Worm (Caenorhabditis elegans) whole organism, young adult: ENCODE results near the gene sri-31.

ENCODE experiments used
- B0019.2 ChIP-seq: fragments of 200-800 bp; sonication (Bioruptor generic); conservative IDR thresholded peaks from 2 replicates; pipeline ENCODE4 v1.3.6; 2022; ENCODE audit warnings: missing genetic modification reagents, missing genetic modification characterization, missing compliant biosample characterization
- B0261.1 ChIP-seq: sonication (generic microtip); optimal IDR thresholded peaks from 2 replicates; lab custom pipeline; 2016; ENCODE audit warnings: mild to moderate bottlenecking, missing genetic modification characterization, moderate library complexity, missing compliant biosample characterization
- C17E4.6 ChIP-seq: fragments of 200-800 bp; sonication (Bioruptor generic); IDR thresholded peaks from 2 replicates; pipeline ENCODE4 v1.3.6; 2022; ENCODE audit warnings: missing genetic modification reagents, missing genetic modification characterization, missing compliant biosample characterization
- F33H1.4 ChIP-seq: fragments of 200-800 bp; sonication (Bioruptor generic); IDR thresholded peaks from 2 replicates; pipeline ENCODE4 v1.3.6; 2022; ENCODE audit warnings: missing genetic modification reagents, missing genetic modification characterization, missing compliant biosample characterization
- F55B11.4 ChIP-seq: sonication (generic microtip); optimal IDR thresholded peaks from 2 replicates; lab custom pipeline; 2016; ENCODE audit warnings: missing compliant biosample characterization, missing genetic modification characterization, borderline replicate concordance; ENCODE audit not compliant: insufficient read depth
- K12H6.12 ChIP-seq: fragments of 200-800 bp; sonication (Bioruptor generic); optimal IDR thresholded peaks from 2 replicates; lab custom pipeline; 2018; ENCODE audit warnings: mild to moderate bottlenecking, missing genetic modification characterization, missing compliant biosample characterization
- T26A5.8 ChIP-seq: sonication (generic microtip); optimal IDR thresholded peaks from 2 replicates; lab custom pipeline; 2016; ENCODE audit warnings: missing genetic modification characterization, missing compliant biosample characterization
- Y53F4B.3 ChIP-seq: fragments of 200-800 bp; sonication (Bioruptor generic); IDR thresholded peaks from 2 replicates; pipeline ENCODE4 v1.3.6; 2022; ENCODE audit warnings: missing genetic modification reagents, missing genetic modification characterization, missing compliant biosample characterization
- Y56A3A.18 ChIP-seq: fragments of 200-800 bp; sonication (Bioruptor generic); IDR thresholded peaks from 2 replicates; pipeline ENCODE4 v1.3.6; 2022; ENCODE audit warnings: missing genetic modification reagents, missing genetic modification characterization, missing compliant biosample characterization
- atf-7 ChIP-seq: sonication (generic microtip); optimal IDR thresholded peaks from 2 replicates; lab custom pipeline; 2017; ENCODE audit warnings: mild to moderate bottlenecking, missing genetic modification characterization, missing compliant biosample characterization
- attf-5 ChIP-seq: fragments of 200-800 bp; sonication (Bioruptor generic); optimal IDR thresholded peaks from 2 replicates; lab custom pipeline; 2018; ENCODE audit warnings: mild to moderate bottlenecking, missing genetic modification characterization, missing compliant biosample characterization
- ceh-40 ChIP-seq: fragments of 200-800 bp; sonication (Bioruptor generic); IDR thresholded peaks from 2 replicates; pipeline ENCODE4 v1.3.6; 2022; ENCODE audit warnings: missing genetic modification characterization, missing compliant biosample characterization
- ceh-79 ChIP-seq: sonication (generic microtip); optimal IDR thresholded peaks from 2 replicates; lab custom pipeline; 2017; ENCODE audit warnings: mild to moderate bottlenecking, missing genetic modification characterization, missing compliant biosample characterization
- die-1 ChIP-seq: sonication (generic microtip); optimal IDR thresholded peaks from 2 replicates; lab custom pipeline; 2016; ENCODE audit warnings: missing genotype, mild to moderate bottlenecking, missing genetic modification characterization, missing compliant biosample characterization
- ets-4 ChIP-seq: fragments of 200-800 bp; sonication (Bioruptor generic); optimal IDR thresholded peaks from 2 replicates; lab custom pipeline; 2018; ENCODE audit warnings: mild to moderate bottlenecking, missing genetic modification characterization, missing compliant biosample characterization
- him-1 ChIP-seq: sonication (generic microtip); optimal IDR thresholded peaks from 2 replicates; lab custom pipeline; 2016; ENCODE audit warnings: missing genotype, missing genetic modification reagents, missing genetic modification characterization, missing compliant biosample characterization
- hmg-1.2 ChIP-seq: fragments of 200-800 bp; sonication (Bioruptor generic); IDR thresholded peaks from 2 replicates; pipeline ENCODE4 v1.3.6; 2022; ENCODE audit warnings: missing genetic modification reagents, missing genetic modification characterization, missing compliant biosample characterization
- hmg-20 ChIP-seq: fragments of 200-800 bp; sonication (Bioruptor generic); IDR thresholded peaks from 2 replicates; pipeline ENCODE4 v1.3.6; 2022; ENCODE audit warnings: missing genetic modification reagents, missing genetic modification characterization, missing compliant biosample characterization
- hrde-1 ChIP-seq: sonication (generic microtip); optimal IDR thresholded peaks from 2 replicates; lab custom pipeline; 2016; ENCODE audit warnings: missing genetic modification characterization, mild to moderate bottlenecking, missing compliant biosample characterization, moderate library complexity, missing genotype, missing genetic modification reagents, borderline replicate concordance
- lin-35 ChIP-seq, 3 experiments: fragments of 150-350 bp in 2 of 3; sonication (generic microtip) in 1 of 3; optimal IDR thresholded peaks; 2 replicates each; lab custom pipeline; 2014 to 2018; ENCODE audit warnings: missing biosample characterization in 3 of 3, missing genetic modification characterization in 3 of 3, missing genetic modification reagents in 3 of 3
- lin-54 ChIP-seq: fragments of 200-800 bp; sonication (Bioruptor generic); optimal IDR thresholded peaks from 2 replicates; lab custom pipeline; 2018; ENCODE audit warnings: mild to moderate bottlenecking, missing genetic modification characterization, missing compliant biosample characterization
- lsy-27 ChIP-seq: sonication (generic microtip); optimal IDR thresholded peaks from 2 replicates; lab custom pipeline; 2017; ENCODE audit warnings: missing genetic modification characterization, mild to moderate bottlenecking, missing compliant biosample characterization, antibody characterized with exemption, missing genotype, borderline replicate concordance; ENCODE audit not compliant: insufficient read depth
- madf-10 ChIP-seq: sonication (generic microtip); optimal IDR thresholded peaks from 2 replicates; lab custom pipeline; 2016; ENCODE audit warnings: mild to moderate bottlenecking, missing genetic modification characterization, missing compliant biosample characterization
- madf-3 ChIP-seq: fragments of 200-800 bp; sonication (Bioruptor generic); IDR thresholded peaks from 2 replicates; pipeline ENCODE4 v1.3.6; 2022; ENCODE audit warnings: missing genetic modification reagents, missing genetic modification characterization, missing compliant biosample characterization
- madf-8 ChIP-seq: fragments of 200-800 bp; sonication (Bioruptor generic); conservative IDR thresholded peaks from 2 replicates; pipeline ENCODE4 v1.3.6; 2022; ENCODE audit warnings: missing genetic modification reagents, missing genetic modification characterization, missing compliant biosample characterization
- mes-4 ChIP-seq: sonication (generic microtip); optimal IDR thresholded peaks from 2 replicates; lab custom pipeline; 2016; ENCODE audit warnings: missing genotype, missing genetic modification characterization, missing compliant biosample characterization
- nfya-1 ChIP-seq: sonication (generic microtip); optimal IDR thresholded peaks from 2 replicates; lab custom pipeline; 2017; ENCODE audit warnings: antibody characterized with exemption, missing compliant biosample characterization, missing genetic modification characterization, borderline replicate concordance; ENCODE audit not compliant: insufficient read depth
- nfya-2 ChIP-seq: fragments of 200-800 bp; sonication (Bioruptor generic); IDR thresholded peaks from 2 replicates; pipeline ENCODE4 v1.3.6; 2022; ENCODE audit warnings: missing genetic modification reagents, missing genetic modification characterization, missing compliant biosample characterization
- nfyb-1 ChIP-seq: fragments of 200-800 bp; sonication (Bioruptor generic); IDR thresholded peaks from 2 replicates; pipeline ENCODE4 v1.3.6; 2022; ENCODE audit warnings: missing genetic modification reagents, missing genetic modification characterization, missing compliant biosample characterization
- nhr-120 ChIP-seq: fragments of 200-800 bp; sonication (Bioruptor generic); IDR thresholded peaks from 2 replicates; pipeline ENCODE4 v1.3.6; 2022; ENCODE audit warnings: missing genetic modification characterization, missing compliant biosample characterization
- pha-4 ChIP-seq: fragments of 150-350 bp; sonication (generic microtip); optimal IDR thresholded peaks from 2 replicates; lab custom pipeline; 2014; ENCODE audit warnings: missing biosample characterization, missing genetic modification reagents, missing genetic modification characterization
- rcor-1 ChIP-seq: fragments of 200-800 bp; sonication (Bioruptor generic); IDR thresholded peaks from 2 replicates; pipeline ENCODE4 v1.3.6; 2022; ENCODE audit warnings: missing genetic modification reagents, missing genetic modification characterization, missing compliant biosample characterization
- repo-1 ChIP-seq: sonication (generic microtip); optimal IDR thresholded peaks from 2 replicates; lab custom pipeline; 2017; ENCODE audit warnings: mild to moderate bottlenecking, missing genetic modification characterization, missing compliant biosample characterization
- sdz-38 ChIP-seq: sonication (generic microtip); optimal IDR thresholded peaks from 2 replicates; lab custom pipeline; 2016; ENCODE audit warnings: missing genotype, missing genetic modification characterization, missing compliant biosample characterization
- snpc-1.1 ChIP-seq: sonication (generic microtip); optimal IDR thresholded peaks from 2 replicates; lab custom pipeline; 2017; ENCODE audit warnings: missing genetic modification characterization, mild to moderate bottlenecking, missing compliant biosample characterization, antibody characterized with exemption, moderate library complexity, missing genotype, missing genetic modification reagents; ENCODE audit not compliant: insufficient read depth
- snpc-1.3 ChIP-seq: sonication (generic microtip); optimal IDR thresholded peaks from 2 replicates; lab custom pipeline; 2017; ENCODE audit warnings: missing genetic modification characterization, mild to moderate bottlenecking, missing compliant biosample characterization, antibody characterized with exemption, moderate library complexity, missing genotype, missing genetic modification reagents; ENCODE audit not compliant: insufficient read depth
- snpc-3.4 ChIP-seq: sonication (generic microtip); optimal IDR thresholded peaks from 2 replicates; lab custom pipeline; 2017; ENCODE audit warnings: missing genetic modification characterization, mild to moderate bottlenecking, missing compliant biosample characterization, antibody characterized with exemption, moderate library complexity, missing genotype, missing genetic modification reagents
- somi-1 ChIP-seq: fragments of 200-800 bp; sonication (Bioruptor generic); optimal IDR thresholded peaks from 2 replicates; lab custom pipeline; 2018; ENCODE audit warnings: mild to moderate bottlenecking, missing genetic modification characterization, missing compliant biosample characterization
- sptf-2 ChIP-seq: fragments of 200-800 bp; sonication (Bioruptor generic); optimal IDR thresholded peaks from 2 replicates; lab custom pipeline; 2018; ENCODE audit warnings: mild to moderate bottlenecking, missing genetic modification characterization, missing compliant biosample characterization
- zfh-2 ChIP-seq: fragments of 200-800 bp; sonication (Bioruptor generic); conservative IDR thresholded peaks from 2 replicates; pipeline ENCODE4 v1.3.6; 2022; ENCODE audit warnings: missing genetic modification reagents, missing genetic modification characterization, missing compliant biosample characterization
- zim-3 ChIP-seq: sonication (generic microtip); optimal IDR thresholded peaks from 2 replicates; lab custom pipeline; 2017; ENCODE audit warnings: mild to moderate bottlenecking, missing genetic modification characterization, moderate library complexity, missing compliant biosample characterization
- ztf-3 ChIP-seq: fragments of 200-800 bp; sonication (Bioruptor generic); optimal IDR thresholded peaks from 2 replicates; lab custom pipeline; 2018; ENCODE audit warnings: mild to moderate bottlenecking, missing genetic modification characterization, missing compliant biosample characterization

The sri-31 gene

ce11 chrII:3056266-3056872 is 5.6 kb downstream of the sri-31 start, which contains the start of gene lin-8 (continued):
- TF ChIP-seq ceh-79 (tag; lab: Kevin White, UChicago) = no peak
- TF ChIP-seq hrde-1 (tag; lab: Kevin White, UChicago) = no peak
- TF ChIP-seq ets-4 = no peak
- no peak for TF ChIP-seq B0019.2
- TF ChIP-seq nfya-2 (GFP tag; lab: Robert Waterston, UW) = no peak
- no peak for TF ChIP-seq nfya-1
- no peak for TF ChIP-seq F55B11.4 (tag; lab: Kevin White, UChicago)
- TF ChIP-seq him-1 = peak; percentile 76
- TF ChIP-seq nhr-120 = no peak
- TF ChIP-seq snpc-1.1 (tag; lab: Kevin White, UChicago) = no peak
- TF ChIP-seq B0261.1 = peak; percentile 2
- no peak for TF ChIP-seq sdz-38
- no peak for TF ChIP-seq snpc-1.3 (tag; lab: Kevin White, UChicago)
- no peak for TF ChIP-seq repo-1 (tag; lab: Kevin White, UChicago)
- 0 out of 2 replicates have a peak, but pooled peaks have one; percentile 18 for TF ChIP-seq nfyb-1 (GFP tag; lab: Robert Waterston, UW)

- TF ChIP-seq Y53F4B.3 (GFP tag; lab: Robert Waterston, UW) (no peak), hmg-1.2 (no peak), madf-8 (GFP tag; lab: Robert Waterston, UW) (no peak), snpc-1.3 (tag; lab: Kevin White, UChicago) (no peak), die-1 (tag; lab: Kevin White, UChicago) (no peak), ceh-40 (GFP tag; lab: Robert Waterston, UW) (no peak), atf-7 (tag; lab: Kevin White, UChicago) (no peak), F33H1.4 (GFP tag; lab: Robert Waterston, UW) (no peak), hmg-20 (GFP tag; lab: Robert Waterston, UW) (no peak), ztf-3 (GFP tag; lab: Kevin White, UChicago) (no peak), madf-10 (tag; lab: Kevin White, UChicago) (no peak), snpc-3.4 (tag; lab: Kevin White, UChicago) (no peak), somi-1 (no peak), madf-3 (no peak)
Measured at ce11 chrII:3060782-3061181, 10.0 kb downstream of the sri-31 start, which contains the start of gene Y25C1A.6. TSS of gene Y25C1A.6 (plus strand) at chrII:3061082.

ce11 chrII:3061605-3062004 is 10.8 kb downstream of the sri-31 start:
- TF ChIP-seq sdz-38 (no peak), sptf-2 (GFP tag; lab: Kevin White, UChicago) (no peak), zfh-2 (GFP tag; lab: Robert Waterston, UW) (peak; percentile 63), B0261.1 (no peak), lsy-27 (tag; lab: Kevin White, UChicago) (no peak)
- TF ChIP-seq, all 124 proteins: peak for 1

- TF ChIP-seq K12H6.12 (tag; lab: Kevin White, UChicago) (no peak), lin-54 (GFP tag; lab: Kevin White, UChicago) (peak; percentile 51), attf-5 (no peak), hmg-1.2 (peak; percentile 79), F55B11.4 (tag; lab: Kevin White, UChicago) (no peak), hmg-20 (GFP tag; lab: Robert Waterston, UW) (peak; percentile 69; the same call in 1 of the 2 replicates), pha-4 (tag; lab: Kevin White, UChicago) (no peak), mes-4 (tag; lab: Kevin White, UChicago) (no peak), ets-4 (no peak), rcor-1 (GFP tag; lab: Robert Waterston, UW) (peak; percentile 56; the same call in 1 of the 2 replicates), Y56A3A.18 (GFP tag; lab: Robert Waterston, UW) (no peak), ztf-3 (GFP tag; lab: Kevin White, UChicago) (no peak), lin-35 (GFP tag; optimal IDR thresholded peaks at IDR 0.05; lab: Kevin White, UChicago) (peak in 1 of 3 experiments; percentile 28), zim-3 (tag; lab: Kevin White, UChicago) (no peak), B0019.2 (no peak), C17E4.6 (GFP tag; lab: Robert Waterston, UW) (no peak), T26A5.8 (tag; lab: Kevin White, UChicago) (no peak)
Measured at ce11 chrII:3062222-3062621, 11.4 kb downstream of the sri-31 start.
